Fruit fly (Drosophila melanogaster) whole organism, embryonic: Measurements from ENCODE around the gene CG6972.

Source experiments
- B-H2 ChIP-seq: fragments of 200-800 bp; sonication (Bioruptor generic); optimal IDR thresholded peaks from 2 replicates; lab custom pipeline; 2018; ENCODE audit warnings: missing biosample characterization, mild to moderate bottlenecking, missing genetic modification characterization
- Bgb ChIP-seq: fragments of 200-800 bp; sonication (Bioruptor generic); IDR thresholded peaks from 2 replicates; pipeline ENCODE4 v1.3.6; 2022; ENCODE audit warnings: missing biosample characterization, missing genetic modification characterization; ENCODE audit not compliant: partially characterized antibody
- CG10209 ChIP-seq: fragments of 200-800 bp; sonication (Bioruptor generic); optimal IDR thresholded peaks from 3 replicates; lab custom pipeline; 2017; ENCODE audit warnings: missing biosample characterization, mild to moderate bottlenecking, missing genetic modification characterization, missing genetic modification reagents
- CG15073 ChIP-seq: fragments of 200-800 bp; sonication (Bioruptor generic); optimal IDR thresholded peaks from 2 replicates; lab custom pipeline; 2016; ENCODE audit warnings: missing biosample characterization, missing genetic modification characterization
- CG15696 ChIP-seq: fragments of 200-800 bp; sonication (Bioruptor generic); optimal IDR thresholded peaks from 2 replicates; lab custom pipeline; 2019; ENCODE audit warnings: missing biosample characterization, mild to moderate bottlenecking, missing genetic modification characterization, moderate library complexity
- CG16779 ChIP-seq: fragments of 200-800 bp; sonication (Bioruptor generic); IDR thresholded peaks from 2 replicates; pipeline ENCODE4 v1.3.6; 2022; ENCODE audit warnings: missing biosample characterization, missing genetic modification characterization
- CG16863 ChIP-seq: fragments of 200-800 bp; sonication (Bioruptor generic); optimal IDR thresholded peaks from 3 replicates; lab custom pipeline; 2016; ENCODE audit warnings: missing biosample characterization, missing genetic modification characterization
- CG17328 ChIP-seq: fragments of 200-800 bp; sonication (Bioruptor generic); IDR thresholded peaks from 2 replicates; pipeline ENCODE4 v1.3.6; 2022; ENCODE audit warnings: missing biosample characterization, missing genetic modification characterization
- CG1792 ChIP-seq: fragments of 200-800 bp; sonication (Bioruptor generic); optimal IDR thresholded peaks from 2 replicates; lab custom pipeline; 2016; ENCODE audit warnings: missing biosample characterization, missing genetic modification characterization
- CG31224 ChIP-seq: fragments of 200-800 bp; sonication (Bioruptor generic); IDR thresholded peaks from 2 replicates; pipeline ENCODE4 v1.3.6; 2022; ENCODE audit warnings: missing biosample characterization, missing genetic modification characterization
- CG31388 ChIP-seq: fragments of 200-800 bp; sonication (Bioruptor generic); optimal IDR thresholded peaks from 2 replicates; lab custom pipeline; 2016; ENCODE audit warnings: missing biosample characterization, missing genetic modification characterization
- CG34422 ChIP-seq: fragments of 200-800 bp; sonication (Bioruptor generic); IDR thresholded peaks from 3 replicates; pipeline ENCODE4 v1.3.6; 2022; ENCODE audit warnings: missing biosample characterization, missing genetic modification characterization
- CG43689 ChIP-seq: fragments of 200-800 bp; sonication (Bioruptor generic); IDR thresholded peaks from 2 replicates; pipeline ENCODE4 v1.3.6; 2022; ENCODE audit warnings: missing biosample characterization, missing genetic modification characterization
- CG5245 ChIP-seq: fragments of 200-800 bp; sonication (Bioruptor generic); optimal IDR thresholded peaks from 3 replicates; lab custom pipeline; 2016; ENCODE audit warnings: missing biosample characterization, missing genetic modification characterization
- CG6689 ChIP-seq: fragments of 200-800 bp; sonication (Bioruptor generic); IDR thresholded peaks from 2 replicates; pipeline ENCODE4 v1.3.6; 2022; ENCODE audit warnings: missing biosample characterization, missing genetic modification characterization
- CG6791 ChIP-seq: fragments of 200-800 bp; sonication (Bioruptor generic); IDR thresholded peaks from 3 replicates; pipeline ENCODE4 v1.3.6; 2022; ENCODE audit warnings: missing biosample characterization, missing genetic modification characterization; ENCODE audit not compliant: partially characterized antibody
- CG7357 ChIP-seq: fragments of 200-800 bp; sonication (Bioruptor generic); IDR thresholded peaks from 3 replicates; pipeline ENCODE4 v1.3.6; 2022; ENCODE audit warnings: missing biosample characterization, missing genetic modification characterization
- CG7963 ChIP-seq: fragments of 200-800 bp; sonication (Bioruptor generic); IDR thresholded peaks from 3 replicates; pipeline ENCODE4 v1.3.6; 2022; ENCODE audit warnings: missing biosample characterization, missing genetic modification characterization; ENCODE audit not compliant: partially characterized antibody
- CG8924 ChIP-seq: fragments of 200-800 bp; optimal IDR thresholded peaks from 3 replicates; lab custom pipeline; 2019; ENCODE audit warnings: missing biosample characterization, mild to moderate bottlenecking, missing genetic modification characterization, moderate library complexity
- CG9876 ChIP-seq: fragments of 200-800 bp; sonication (Bioruptor generic); optimal IDR thresholded peaks from 2 replicates; lab custom pipeline; 2016; ENCODE audit warnings: missing biosample characterization, missing genetic modification characterization
- CrebB ChIP-seq: fragments of 200-800 bp; sonication (Bioruptor generic); optimal IDR thresholded peaks from 3 replicates; lab custom pipeline; 2018; ENCODE audit warnings: missing biosample characterization, mild to moderate bottlenecking, missing genetic modification characterization
- Doc2 ChIP-seq: fragments of 200-800 bp; sonication (Bioruptor generic); IDR thresholded peaks from 2 replicates; pipeline ENCODE4 v1.3.6; 2022; ENCODE audit warnings: missing biosample characterization, missing genetic modification characterization
- ERR ChIP-seq: fragments of 200-800 bp; sonication (Bioruptor generic); optimal IDR thresholded peaks from 2 replicates; lab custom pipeline; 2016; ENCODE audit warnings: missing biosample characterization, missing genetic modification characterization
- Fer1 ChIP-seq: fragments of 200-800 bp; sonication (Bioruptor generic); optimal IDR thresholded peaks from 2 replicates; lab custom pipeline; 2017; ENCODE audit warnings: missing biosample characterization, mild to moderate bottlenecking, missing genetic modification characterization
- Hey ChIP-seq: fragments of 200-800 bp; sonication (Bioruptor generic); optimal IDR thresholded peaks from 3 replicates; lab custom pipeline; 2018; ENCODE audit warnings: missing biosample characterization, mild to moderate bottlenecking, missing genetic modification characterization
- Hr39 ChIP-seq: fragments of >200 bp; optimal IDR thresholded peaks from 2 replicates; lab custom pipeline; 2017
- Lhr ChIP-seq: fragments of 200-800 bp; sonication (Bioruptor generic); optimal IDR thresholded peaks from 3 replicates; lab custom pipeline; 2017; ENCODE audit warnings: mild to moderate bottlenecking, missing biosample characterization, missing genetic modification reagents, missing genetic modification characterization
- Mad ChIP-seq: fragments of 200-800 bp; sonication (Bioruptor generic); optimal IDR thresholded peaks from 2 replicates; lab custom pipeline; 2016; ENCODE audit warnings: missing biosample characterization, missing genetic modification characterization
- NFAT ChIP-seq: fragments of 200-800 bp; sonication (Bioruptor generic); IDR thresholded peaks from 2 replicates; pipeline ENCODE4 v1.3.6; 2022; ENCODE audit warnings: missing biosample characterization, missing genetic modification characterization
- Opbp ChIP-seq: fragments of 200-800 bp; sonication (Bioruptor generic); IDR thresholded peaks from 3 replicates; pipeline ENCODE4 v1.3.6; 2022; ENCODE audit warnings: missing biosample characterization, missing genetic modification characterization; ENCODE audit not compliant: partially characterized antibody
- Taf1 ChIP-seq: fragments of 200-800 bp; sonication (Bioruptor generic); IDR thresholded peaks from 2 replicates; pipeline ENCODE4 v1.3.6; 2022; ENCODE audit warnings: missing biosample characterization, missing genetic modification characterization
- Xbp1 ChIP-seq: fragments of 200-800 bp; sonication (Bioruptor generic); optimal IDR thresholded peaks from 3 replicates; lab custom pipeline; 2016; ENCODE audit warnings: missing biosample characterization, mild to moderate bottlenecking, missing genetic modification characterization
- ash1 ChIP-seq: fragments of 200-800 bp; sonication (Bioruptor generic); optimal IDR thresholded peaks from 2 replicates; lab custom pipeline; 2018; ENCODE audit warnings: missing biosample characterization, mild to moderate bottlenecking, missing genetic modification characterization
- bowl ChIP-seq: fragments of 200-800 bp; sonication (Bioruptor generic); IDR thresholded peaks from 2 replicates; pipeline ENCODE4 v1.3.6; 2022; ENCODE audit warnings: missing biosample characterization, missing genetic modification characterization
- cato ChIP-seq: fragments of 200-800 bp; sonication (Bioruptor generic); optimal IDR thresholded peaks from 2 replicates; lab custom pipeline; 2016; ENCODE audit warnings: missing biosample characterization, missing genetic modification characterization, borderline replicate concordance
- chn ChIP-seq: fragments of 200-800 bp; sonication (Bioruptor generic); optimal IDR thresholded peaks from 2 replicates; lab custom pipeline; 2016; ENCODE audit warnings: missing biosample characterization, missing genetic modification characterization
- fd102C ChIP-seq: fragments of 200-800 bp; sonication (Bioruptor generic); optimal IDR thresholded peaks from 2 replicates; lab custom pipeline; 2018; ENCODE audit warnings: missing biosample characterization, mild to moderate bottlenecking, missing genetic modification characterization, moderate library complexity
- gem ChIP-seq: fragments of 200-800 bp; sonication (Bioruptor generic); optimal IDR thresholded peaks from 2 replicates; lab custom pipeline; 2019; ENCODE audit warnings: missing biosample characterization, mild to moderate bottlenecking, missing genetic modification characterization, moderate library complexity
- kay ChIP-seq: fragments of 200-800 bp; sonication (Bioruptor generic); optimal IDR thresholded peaks from 2 replicates; lab custom pipeline; 2016; ENCODE audit warnings: missing biosample characterization, missing genetic modification characterization
- ken ChIP-seq: fragments of 200-800 bp; sonication (Bioruptor generic); IDR thresholded peaks from 3 replicates; pipeline ENCODE4 v1.3.6; 2022; ENCODE audit warnings: missing biosample characterization, missing genetic modification characterization
- luna ChIP-seq: fragments of 200-800 bp; sonication (Bioruptor generic); optimal IDR thresholded peaks from 2 replicates; lab custom pipeline; 2016; ENCODE audit warnings: missing biosample characterization, missing genetic modification characterization
- nmo ChIP-seq: fragments of 200-800 bp; sonication (Bioruptor generic); optimal IDR thresholded peaks from 2 replicates; lab custom pipeline; 2018; ENCODE audit warnings: missing biosample characterization, mild to moderate bottlenecking, missing genetic modification characterization, moderate library complexity
- p53 ChIP-seq: fragments of 200-800 bp; sonication (Bioruptor generic); optimal IDR thresholded peaks from 2 replicates; lab custom pipeline; 2016; ENCODE audit warnings: missing biosample characterization, missing genetic modification characterization
- pnt ChIP-seq: fragments of 200-800 bp; sonication (Bioruptor generic); optimal IDR thresholded peaks from 3 replicates; lab custom pipeline; 2016; ENCODE audit warnings: missing biosample characterization, missing genetic modification characterization
- ranshi ChIP-seq: fragments of 200-800 bp; sonication (Bioruptor generic); IDR thresholded peaks from 2 replicates; pipeline ENCODE4 v1.3.6; 2022; ENCODE audit warnings: missing biosample characterization, missing genetic modification characterization
- ro ChIP-seq: fragments of 200-800 bp; sonication (Bioruptor generic); IDR thresholded peaks from 2 replicates; pipeline ENCODE4 v1.3.6; 2022; ENCODE audit warnings: missing biosample characterization, missing genetic modification characterization
- seq ChIP-seq: fragments of 200-800 bp; sonication (Bioruptor generic); IDR thresholded peaks from 2 replicates; pipeline ENCODE4 v1.3.6; 2022; ENCODE audit warnings: missing biosample characterization, missing genetic modification characterization
- sim ChIP-seq: fragments of 200-800 bp; sonication (Bioruptor generic); IDR thresholded peaks from 2 replicates; pipeline ENCODE4 v1.3.6; 2022; ENCODE audit warnings: missing biosample characterization, missing genetic modification characterization
- sr ChIP-seq: fragments of 200-800 bp; sonication (Bioruptor generic); IDR thresholded peaks from 3 replicates; pipeline ENCODE4 v1.3.6; 2022; ENCODE audit warnings: missing biosample characterization, missing genetic modification characterization
- tap ChIP-seq: fragments of 200-800 bp; optimal IDR thresholded peaks from 3 replicates; lab custom pipeline; 2019; ENCODE audit warnings: missing biosample characterization, mild to moderate bottlenecking, missing genetic modification characterization, moderate library complexity
- z ChIP-seq: fragments of 200-800 bp; sonication (Bioruptor generic); IDR thresholded peaks from 3 replicates; pipeline ENCODE4 v1.3.6; 2022; ENCODE audit warnings: missing biosample characterization, missing genetic modification characterization
- zf30C ChIP-seq: fragments of 200-800 bp; sonication (Bioruptor generic); optimal IDR thresholded peaks from 3 replicates; lab custom pipeline; 2018; ENCODE audit warnings: missing biosample characterization, mild to moderate bottlenecking, missing genetic modification characterization

CG6972 gene

DNA sequence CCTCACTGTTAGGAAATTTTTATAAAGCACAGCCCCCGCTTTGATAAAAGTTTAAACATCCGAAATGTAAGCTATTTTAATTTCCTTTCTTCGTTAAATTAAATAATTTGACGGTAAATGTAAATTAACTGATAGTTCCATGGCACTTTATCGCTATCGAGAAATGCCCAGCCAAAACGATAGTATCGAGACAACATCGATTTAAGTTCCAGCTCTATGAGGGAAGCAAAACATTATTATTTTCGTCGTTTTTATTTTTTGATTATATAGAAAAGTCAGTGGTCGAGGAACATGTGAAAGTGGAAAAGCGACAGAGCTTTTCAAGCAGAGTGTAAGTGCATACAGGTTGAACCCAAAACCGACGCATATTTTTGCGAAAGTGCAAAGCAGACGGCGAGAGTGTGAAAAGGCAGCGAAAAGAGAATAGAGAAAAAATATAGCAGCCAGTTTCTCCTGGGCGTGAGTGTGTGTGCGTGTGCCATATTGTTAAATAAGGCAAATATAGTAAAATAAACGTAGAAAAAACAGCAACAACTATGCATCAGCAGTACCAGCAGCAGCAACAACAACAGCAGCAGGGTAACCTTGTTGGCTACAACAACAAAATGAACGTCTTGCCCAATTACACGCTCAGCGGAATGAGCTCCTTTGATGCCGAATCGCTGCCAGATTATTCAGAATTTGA is 25.1 kb downstream of the CG6972 start, which contains the start of gene CG45049 (continued):
- TF ChIP-seq Opbp (peak; percentile 94), CG17328 (GFP tag; lab: Robert Waterston, UW) (no peak), nmo (GFP tag; lab: Kevin White, UChicago) (peak; percentile 25), CG34422 (GFP tag; lab: Robert Waterston, UW) (no peak), Xbp1 (GFP tag; lab: Kevin White, UChicago) (no peak), Taf1 (GFP tag; lab: Robert Waterston, UW) (no peak), luna (GFP tag; lab: Kevin White, UChicago) (no peak), tap (tag; lab: Kevin White, UChicago) (no peak), gem (tag; lab: Kevin White, UChicago) (no peak), CG8924 (no peak), sim (GFP tag; lab: Robert Waterston, UW) (no peak), ERR (no peak), ash1 (GFP tag; lab: Kevin White, UChicago) (no peak), kay (GFP tag; lab: Kevin White, UChicago) (no peak), CG15696 (tag; lab: Kevin White, UChicago) (no peak), CG31388 (GFP tag; lab: Kevin White, UChicago) (no peak), ranshi (GFP tag; lab: Robert Waterston, UW) (no peak), chn (GFP tag; lab: Kevin White, UChicago) (no peak), ken (GFP tag; lab: Robert Waterston, UW) (no peak), Doc2 (GFP tag; lab: Robert Waterston, UW) (no peak), sr (GFP tag; lab: Robert Waterston, UW) (peak; percentile 35; the same call in 1 of the 3 replicates), pnt (GFP tag; lab: Kevin White, UChicago) (no peak), CG16863 (GFP tag; lab: Kevin White, UChicago) (no peak), z (GFP tag; lab: Robert Waterston, UW) (no peak), Mad (GFP tag; lab: Kevin White, UChicago) (no peak), CG5245 (GFP tag; lab: Kevin White, UChicago) (no peak), cato (GFP tag; lab: Kevin White, UChicago) (no peak), CG43689 (no peak), CG6689 (GFP tag; lab: Robert Waterston, UW) (no peak), CG6791 (GFP tag; lab: Robert Waterston, UW) (peak; percentile 95), zf30C (GFP tag; lab: Kevin White, UChicago) (no peak), CG7357 (GFP tag; lab: Robert Waterston, UW) (no peak), B-H2 (GFP tag; lab: Kevin White, UChicago) (no peak), CG7963 (GFP tag; lab: Robert Waterston, UW) (peak; percentile 93), CG31224 (GFP tag; lab: Robert Waterston, UW) (no peak), Fer1 (GFP tag; lab: Kevin White, UChicago) (no peak), Bgb (peak; percentile 92), p53 (GFP tag; lab: Kevin White, UChicago) (no peak), fd102C (GFP tag; lab: Kevin White, UChicago) (no peak), NFAT (GFP tag; lab: Robert Waterston, UW) (no peak), CG15073 (no peak), CG10209 (GFP tag; lab: Kevin White, UChicago) (no peak), seq (no peak), Lhr (GFP tag; lab: Kevin White, UChicago) (no peak), CG16779 (GFP tag; lab: Robert Waterston, UW) (no peak), bowl (GFP tag; lab: Robert Waterston, UW) (no peak), CG1792 (no peak), CG9876 (GFP tag; lab: Kevin White, UChicago) (no peak), Hr39 (lab: Kevin White, UChicago) (no peak), ro (GFP tag; lab: Robert Waterston, UW) (no peak), Hey (no peak), CrebB (no peak)
